Fruit fly (Drosophila melanogaster): Measurements from ENCODE around the gene CG34012.

CG34012 gene

dm6 chr3L:11119901-11120418 is 10.7 kb upstream of the CG34012 start (continued):
- peak; percentile 27 for TF ChIP-seq D (optimal IDR thresholded peaks at IDR 0.05)
- TF ChIP-seq D (GFP tag; optimal IDR thresholded peaks at IDR 0.05), result no peak
- peak; percentile 94 for TF ChIP-seq CG10543 (GFP tag; optimal IDR thresholded peaks at IDR 0.05)
- no peak for TF ChIP-seq CG4730 (GFP tag; IDR thresholded peaks at IDR 0.05)
- TF ChIP-seq nom (GFP tag; optimal IDR thresholded peaks at IDR 0.05), result no peak
- no peak for TF ChIP-seq ap (GFP tag; IDR thresholded peaks at IDR 0.05)
- no peak for TF ChIP-seq az2 (GFP tag; optimal IDR thresholded peaks at IDR 0.05)
- TF ChIP-seq CG11696 (GFP tag; IDR thresholded peaks at IDR 0.05), result no peak
- no peak for TF ChIP-seq inv (GFP tag; IDR thresholded peaks at IDR 0.05; ENCODE audit: partially characterized antibody)
- peak; percentile 36 for TF ChIP-seq nau (GFP tag; optimal IDR thresholded peaks at IDR 0.05)
- peak; percentile 91 for TF ChIP-seq mirr (GFP tag; optimal IDR thresholded peaks at IDR 0.05)
- no peak for TF ChIP-seq CG16863 (GFP tag; optimal IDR thresholded peaks at IDR 0.05)
- TF ChIP-seq CG9797 (GFP tag; optimal IDR thresholded peaks at IDR 0.05), result no peak
- TF ChIP-seq CG3065 (GFP tag; optimal IDR thresholded peaks at IDR 0.05), result no peak
- TF ChIP-seq CG2202 (tag; optimal IDR thresholded peaks at IDR 0.05), result peak; percentile 25
- no peak for TF ChIP-seq CG18011 (GFP tag; optimal IDR thresholded peaks at IDR 0.05)
- TF ChIP-seq CG2120 (GFP tag; optimal IDR thresholded peaks at IDR 0.05), result no peak
- TF ChIP-seq CG14965 (GFP tag; optimal IDR thresholded peaks at IDR 0.05; ENCODE audit: borderline replicate concordance), result peak; percentile 3
- no peak for TF ChIP-seq CG3726 (GFP tag; IDR thresholded peaks at IDR 0.05)
- no peak for TF ChIP-seq CG10565 (GFP tag; optimal IDR thresholded peaks at IDR 0.05)
- no peak for TF ChIP-seq klu (GFP tag; IDR thresholded peaks at IDR 0.05)
- no peak for TF ChIP-seq cato (GFP tag; optimal IDR thresholded peaks at IDR 0.05; ENCODE audit: borderline replicate concordance)
- no peak for TF ChIP-seq her (GFP tag; optimal IDR thresholded peaks at IDR 0.05)
- TF ChIP-seq CG14014 (GFP tag; IDR thresholded peaks at IDR 0.05), result no peak
- TF ChIP-seq Ptx1 (GFP tag; IDR thresholded peaks at IDR 0.05), result no peak
- peak; percentile 14 for TF ChIP-seq Fer2 (tag; optimal IDR thresholded peaks at IDR 0.05)
- no peak for TF ChIP-seq CG1832 (GFP tag; optimal IDR thresholded peaks at IDR 0.05)
- TF ChIP-seq Lhr (GFP tag; optimal IDR thresholded peaks at IDR 0.05), result no peak
- TF ChIP-seq NK7.1 (GFP tag; optimal IDR thresholded peaks at IDR 0.05), result no peak
- TF ChIP-seq croc (GFP tag; conservative IDR thresholded peaks at IDR 0.05), result no peak
- TF ChIP-seq Elba2 (GFP tag; optimal IDR thresholded peaks at IDR 0.05), result peak; percentile 51
- no peak for TF ChIP-seq CG12744 (GFP tag; optimal IDR thresholded peaks at IDR 0.05)
- TF ChIP-seq Aef1 (GFP tag; IDR thresholded peaks at IDR 0.05), result no peak
- TF ChIP-seq CG16813 (GFP tag; IDR thresholded peaks at IDR 0.05; ENCODE audit: partially characterized antibody), result no peak
- TF ChIP-seq pros (GFP tag; optimal IDR thresholded peaks at IDR 0.05), result peak; percentile 8
- TF ChIP-seq sisA (GFP tag; IDR thresholded peaks at IDR 0.05), result no peak
- TF ChIP-seq ase (GFP tag; IDR thresholded peaks at IDR 0.05), result no peak
- TF ChIP-seq Hmr (GFP tag; optimal IDR thresholded peaks at IDR 0.05), result peak; percentile 74
- no peak for TF ChIP-seq Dfd (GFP tag; optimal IDR thresholded peaks at IDR 0.05)
- no peak for TF ChIP-seq Atf-2 (GFP tag; optimal IDR thresholded peaks at IDR 0.05)
- peak; percentile 30 for TF ChIP-seq CG1529 (GFP tag; optimal IDR thresholded peaks at IDR 0.05)
- TF ChIP-seq sd (tag; optimal IDR thresholded peaks at IDR 0.05), result peak; percentile 80
- TF ChIP-seq Stat92E (GFP tag; optimal IDR thresholded peaks at IDR 0.05), result peak in 1 of 3 experiments; percentile 90
- TF ChIP-seq sens (GFP tag), result no peak
- TF ChIP-seq gcm2 (GFP tag; optimal IDR thresholded peaks at IDR 0.05), result no peak
- peak; percentile 63 for TF ChIP-seq corto (GFP tag; optimal IDR thresholded peaks at IDR 0.05)
- no peak for TF ChIP-seq fd3F (GFP tag; optimal IDR thresholded peaks at IDR 0.05)
- TF ChIP-seq dpn (GFP tag; optimal IDR thresholded peaks at IDR 0.05), result no peak
- TF ChIP-seq CG17802 (tag; optimal IDR thresholded peaks at IDR 0.05), result no peak
- TF ChIP-seq CG32532 (GFP tag; IDR thresholded peaks at IDR 0.05), result no peak
- no peak for TF ChIP-seq maf-S (GFP tag; optimal IDR thresholded peaks at IDR 0.05)
